Fruit fly (Drosophila melanogaster): ENCODE data around the gene CG6908.

CG6908 gene

dm6 chr3R:11648356-11649355 lies 41.2 kb downstream of the CG6908 start:
- TF ChIP-seq Mio (GFP tag; optimal IDR thresholded peaks at IDR 0.05) (no peak), CG9705 (GFP tag; optimal IDR thresholded peaks at IDR 0.05) (no peak), brk (GFP tag; optimal IDR thresholded peaks at IDR 0.05) (no peak), h (GFP tag; optimal IDR thresholded peaks at IDR 0.05) (no peak), dl (GFP tag; optimal IDR thresholded peaks at IDR 0.05; ENCODE audit: insufficient read depth in 1 of 2, partially characterized antibody in 2 of 2) (no peak), Sp1 (GFP tag; optimal IDR thresholded peaks at IDR 0.05) (no peak), OdsH (GFP tag; optimal IDR thresholded peaks at IDR 0.05) (no peak), sage (GFP tag; optimal IDR thresholded peaks at IDR 0.05) (peak; percentile 13), tai (GFP tag; optimal IDR thresholded peaks at IDR 0.05) (peak; percentile 22)

dm6 chr3R:11646826-11647225 lies 43.0 kb downstream of the CG6908 start:
- TF ChIP-seq dl (GFP tag; optimal IDR thresholded peaks at IDR 0.05; ENCODE audit: insufficient read depth in 1 of 2, partially characterized antibody in 2 of 2) (peak in 1 of 2 experiments; percentile 8), h (GFP tag; optimal IDR thresholded peaks at IDR 0.05) (no peak), sv (GFP tag; optimal IDR thresholded peaks at IDR 0.05) (no peak)

dm6 chr3R:11639946-11640588 lies 49.8 kb downstream of the CG6908 start:
- TF ChIP-seq Myc (optimal IDR thresholded peaks at IDR 0.05) (no peak), dmrt93B (GFP tag; optimal IDR thresholded peaks at IDR 0.05) (no peak), h (GFP tag; optimal IDR thresholded peaks at IDR 0.05) (peak; percentile 50), foxo (GFP tag; optimal IDR thresholded peaks at IDR 0.05) (peak in 1 of 2 experiments; percentile 29), psq (GFP tag; optimal IDR thresholded peaks at IDR 0.05) (peak; percentile 42), CG32264 (GFP tag; optimal IDR thresholded peaks at IDR 0.05) (peak; percentile 36), HLH106 (tag; optimal IDR thresholded peaks at IDR 0.05) (peak; percentile 2), fru (GFP tag; optimal IDR thresholded peaks at IDR 0.05) (peak; percentile 62), Sp1 (GFP tag; optimal IDR thresholded peaks at IDR 0.05) (peak; percentile 13), dl (GFP tag; optimal IDR thresholded peaks at IDR 0.05; ENCODE audit: insufficient read depth in 1 of 2, partially characterized antibody in 2 of 2) (no peak), Rel (GFP tag; optimal IDR thresholded peaks at IDR 0.05) (no peak), Rel (tag; optimal IDR thresholded peaks at IDR 0.05) (peak; percentile 30), Hnf4 (GFP tag; optimal IDR thresholded peaks at IDR 0.05) (peak; percentile 42)
